Worm (Caenorhabditis elegans) whole organism, L2 larva: ENCODE measurements around the gene dnj-18.

Experiments
- C34F6.9 ChIP-seq: fragments of 150-350 bp; optimal IDR thresholded peaks from 2 replicates; lab custom pipeline; 2014; ENCODE audit warnings: missing biosample characterization, missing genetic modification characterization
- F13H6.1 ChIP-seq: sonication (generic microtip); optimal IDR thresholded peaks from 2 replicates; lab custom pipeline; 2016; ENCODE audit warnings: missing genetic modification characterization, missing compliant biosample characterization
- Y55F3AM.14 ChIP-seq: fragments of 200-800 bp; sonication (Bioruptor generic); optimal IDR thresholded peaks from 2 replicates; lab custom pipeline; 2018; ENCODE audit warnings: mild to moderate bottlenecking, missing genetic modification characterization, missing compliant biosample characterization
- ZK546.5 ChIP-seq: sonication (generic microtip); optimal IDR thresholded peaks from 2 replicates; lab custom pipeline; 2017; ENCODE audit warnings: missing biosample characterization, missing genetic modification characterization
- aly-2 ChIP-seq: fragments of 150-350 bp; optimal IDR thresholded peaks from 2 replicates; lab custom pipeline; 2014; ENCODE audit warnings: missing biosample characterization, missing genetic modification characterization
- ama-1 ChIP-seq: fragments of 150-350 bp; optimal IDR thresholded peaks from 2 replicates; lab custom pipeline; 2018; ENCODE audit warnings: inconsistent platforms
- blmp-1 ChIP-seq: sonication (generic microtip); optimal IDR thresholded peaks from 2 replicates; lab custom pipeline; 2017; ENCODE audit warnings: missing genetic modification characterization, mild to moderate bottlenecking, missing compliant biosample characterization, antibody characterized with exemption, moderate library complexity; ENCODE audit not compliant: insufficient read depth
- ceh-82 ChIP-seq: fragments of 150-350 bp; optimal IDR thresholded peaks from 2 replicates; lab custom pipeline; 2014; ENCODE audit warnings: missing biosample characterization, missing genetic modification characterization
- crh-2 ChIP-seq: sonication (generic microtip); optimal IDR thresholded peaks from 2 replicates; lab custom pipeline; 2017; ENCODE audit warnings: missing biosample characterization, missing genetic modification characterization
- egl-27 ChIP-seq: sonication (generic microtip); optimal IDR thresholded peaks from 3 replicates; lab custom pipeline; 2017; ENCODE audit warnings: missing biosample characterization, missing genetic modification reagents, missing genetic modification characterization
- elt-1 ChIP-seq: fragments of 150-350 bp; optimal IDR thresholded peaks from 2 replicates; lab custom pipeline; 2014; ENCODE audit warnings: missing biosample characterization, missing genetic modification characterization
- fos-1 ChIP-seq: fragments of 150-350 bp; optimal IDR thresholded peaks from 2 replicates; lab custom pipeline; 2014; ENCODE audit warnings: missing biosample characterization, missing genetic modification characterization
- gmeb-1 ChIP-seq: fragments of 150-350 bp; optimal IDR thresholded peaks from 2 replicates; lab custom pipeline; 2014; ENCODE audit warnings: missing biosample characterization, missing genetic modification characterization
- lin-11 ChIP-seq: fragments of 150-350 bp; sonication (generic microtip); optimal IDR thresholded peaks from 2 replicates; lab custom pipeline; 2014; ENCODE audit warnings: missing biosample characterization, missing genetic modification characterization, inconsistent platforms, mixed read lengths
- lin-13 ChIP-seq: fragments of 150-350 bp; optimal IDR thresholded peaks from 2 replicates; lab custom pipeline; 2014; ENCODE audit warnings: missing biosample characterization, missing genetic modification reagents, missing genetic modification characterization
- lsy-2 ChIP-seq, 2 experiments: fragments of 150-350 bp in 1 of 2; sonication (generic microtip) in 1 of 2; optimal IDR thresholded peaks; 2 replicates each; lab custom pipeline; 2014 to 2017; ENCODE audit warnings: missing biosample characterization in 2 of 2, missing genetic modification characterization in 2 of 2
- mab-5 ChIP-seq: fragments of 150-350 bp; optimal IDR thresholded peaks from 2 replicates; lab custom pipeline; 2014; ENCODE audit warnings: missing biosample characterization, missing genetic modification characterization
- mdl-1 ChIP-seq, 2 experiments: fragments of 150-350 bp in 1 of 2; sonication (generic microtip) in 1 of 2; optimal IDR thresholded peaks; 2 replicates each; lab custom pipeline; 2017; ENCODE audit warnings: missing biosample characterization in 2 of 2, missing genetic modification characterization in 2 of 2
- nhr-11 ChIP-seq: fragments of 150-350 bp; optimal IDR thresholded peaks from 2 replicates; lab custom pipeline; 2014; ENCODE audit warnings: missing biosample characterization, missing genetic modification characterization
- nhr-129 ChIP-seq: fragments of 150-350 bp; optimal IDR thresholded peaks from 2 replicates; lab custom pipeline; 2014; ENCODE audit warnings: missing biosample characterization, missing genetic modification characterization
- nhr-21 ChIP-seq: fragments of 150-350 bp; optimal IDR thresholded peaks from 2 replicates; lab custom pipeline; 2014; ENCODE audit warnings: missing biosample characterization, missing genetic modification characterization
- nhr-23 ChIP-seq: fragments of 150-350 bp; optimal IDR thresholded peaks from 2 replicates; lab custom pipeline; 2014; ENCODE audit warnings: missing biosample characterization, missing genetic modification reagents, missing genetic modification characterization
- nhr-237 ChIP-seq: fragments of 150-350 bp; optimal IDR thresholded peaks from 2 replicates; lab custom pipeline; 2014; ENCODE audit warnings: missing biosample characterization, missing genetic modification characterization
- nhr-25 ChIP-seq: fragments of 150-350 bp; sonication (generic microtip); optimal IDR thresholded peaks from 3 replicates; lab custom pipeline; 2014; ENCODE audit warnings: missing biosample characterization, missing genetic modification characterization
- nhr-6 ChIP-seq: fragments of 150-350 bp; optimal IDR thresholded peaks from 2 replicates; lab custom pipeline; 2014; ENCODE audit warnings: missing biosample characterization, missing genetic modification characterization
- nhr-77 ChIP-seq: fragments of 150-350 bp; optimal IDR thresholded peaks from 2 replicates; lab custom pipeline; 2014; ENCODE audit warnings: missing biosample characterization, missing genetic modification characterization
- peb-1 ChIP-seq: fragments of 150-350 bp; optimal IDR thresholded peaks from 2 replicates; lab custom pipeline; 2014; ENCODE audit warnings: missing biosample characterization, missing genetic modification characterization
- sem-4 ChIP-seq: fragments of 150-350 bp; optimal IDR thresholded peaks from 2 replicates; lab custom pipeline; 2014; ENCODE audit warnings: missing biosample characterization, missing genetic modification reagents, missing genetic modification characterization
- skn-1 ChIP-seq: sonication (generic microtip); optimal IDR thresholded peaks from 2 replicates; lab custom pipeline; 2017; ENCODE audit warnings: missing biosample characterization, missing genetic modification characterization
- sma-3 ChIP-seq: sonication (generic microtip); optimal IDR thresholded peaks from 2 replicates; lab custom pipeline; 2016; ENCODE audit warnings: missing genetic modification reagents, missing genetic modification characterization, missing compliant biosample characterization
- sma-9 ChIP-seq, 2 experiments: fragments of 150-350 bp in 1 of 2; sonication (generic microtip) in 1 of 2; optimal IDR thresholded peaks; 2 replicates each; lab custom pipeline; 2014 to 2016; ENCODE audit warnings: missing genetic modification characterization in 2 of 2, mild to moderate bottlenecking in 1 of 2, missing biosample characterization in 1 of 2, missing compliant biosample characterization in 1 of 2, missing genetic modification reagents in 1 of 2, moderate library complexity in 1 of 2
- snpc-4 ChIP-seq: fragments of 150-350 bp; optimal IDR thresholded peaks from 2 replicates; lab custom pipeline; 2014; ENCODE audit warnings: missing biosample characterization, missing genetic modification characterization
- unc-39 ChIP-seq: fragments of 150-350 bp; optimal IDR thresholded peaks from 2 replicates; lab custom pipeline; 2014; ENCODE audit warnings: missing biosample characterization, missing genetic modification characterization
- unc-55 ChIP-seq: fragments of 150-350 bp; sonication (generic microtip); optimal IDR thresholded peaks from 3 replicates; lab custom pipeline; 2014; ENCODE audit warnings: missing biosample characterization, missing genetic modification reagents, missing genetic modification characterization
- unc-62 ChIP-seq: fragments of 150-350 bp; optimal IDR thresholded peaks from 2 replicates; lab custom pipeline; 2014; ENCODE audit warnings: missing biosample characterization, missing genetic modification reagents, missing genetic modification characterization
- zag-1 ChIP-seq: fragments of 150-350 bp; optimal IDR thresholded peaks from 2 replicates; lab custom pipeline; 2014; ENCODE audit warnings: missing biosample characterization, missing genetic modification characterization
- ztf-1 ChIP-seq: fragments of 200-800 bp; sonication (Bioruptor generic); conservative IDR thresholded peaks from 2 replicates; pipeline ENCODE4 v1.3.6; 2022; ENCODE audit warnings: missing genetic modification characterization, missing compliant biosample characterization
- ztf-11 ChIP-seq: sonication (generic microtip); optimal IDR thresholded peaks from 2 replicates; lab custom pipeline; 2017; ENCODE audit warnings: missing biosample characterization, missing genetic modification characterization
- ztf-4 ChIP-seq: fragments of 150-350 bp; optimal IDR thresholded peaks from 2 replicates; lab custom pipeline; 2014; ENCODE audit warnings: missing biosample characterization, missing genetic modification characterization

The dnj-18 gene

ce11 chrIII:4649811-4650544, 47.9 kb upstream of the dnj-18 start, which contains the start of gene ppm-2:
Gene ppm-2, plus strand, starts transcription at chrIII:4650494.
- no peak for TF ChIP-seq mdl-1 (tag; optimal IDR thresholded peaks at IDR 0.05; lab: Kevin White, UChicago)
- TF ChIP-seq sma-9 (GFP tag; optimal IDR thresholded peaks at IDR 0.05; lab: Kevin White, UChicago): peak; percentile 64
- no peak for TF ChIP-seq sma-9 (tag; optimal IDR thresholded peaks at IDR 0.05; lab: Kevin White, UChicago)
- TF ChIP-seq gmeb-1 (tag; lab: Kevin White, UChicago): peak; percentile 52
- TF ChIP-seq ama-1: peak; percentile 36
- no peak for TF ChIP-seq nhr-129 (tag; lab: Kevin White, UChicago)
- TF ChIP-seq sma-3 (GFP tag; lab: Kevin White, UChicago): peak; percentile 0
- TF ChIP-seq ztf-4 (tag; lab: Kevin White, UChicago): peak; percentile 7
- peak; percentile 35 for TF ChIP-seq fos-1 (tag; lab: Kevin White, UChicago)

ce11 chrIII:4653374-4653773, 44.5 kb upstream of the dnj-18 start:
- TF ChIP-seq lsy-2 (tag; optimal IDR thresholded peaks at IDR 0.05; lab: Kevin White, UChicago) (no peak), ama-1 (no peak), sem-4 (tag; lab: Kevin White, UChicago) (no peak)

DNA sequence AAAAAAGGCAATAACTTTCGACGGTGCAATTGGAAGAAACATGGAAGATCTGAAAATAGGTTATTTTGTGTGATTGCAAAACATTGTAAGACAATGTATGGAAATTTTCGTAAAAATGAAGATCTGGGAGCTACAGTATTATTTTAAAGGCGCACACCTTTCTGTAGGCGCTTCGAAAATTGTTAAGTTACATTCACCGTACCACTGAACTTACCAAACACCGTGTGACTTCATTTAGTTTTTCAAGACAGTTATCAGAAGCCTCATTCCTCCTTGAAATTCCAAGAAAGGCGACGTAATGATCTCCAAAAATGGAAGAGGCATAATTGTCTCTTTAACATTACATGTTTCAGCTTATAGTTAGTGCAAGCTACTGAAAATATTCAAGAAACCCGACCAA, 44.0 kb upstream of the dnj-18 start:
- peak; percentile 17 for TF ChIP-seq ztf-4 (tag; lab: Kevin White, UChicago)
- TF ChIP-seq sma-9 (GFP tag; optimal IDR thresholded peaks at IDR 0.05; lab: Kevin White, UChicago): no peak
- TF ChIP-seq sma-9 (tag; optimal IDR thresholded peaks at IDR 0.05; lab: Kevin White, UChicago): no peak

DNA sequence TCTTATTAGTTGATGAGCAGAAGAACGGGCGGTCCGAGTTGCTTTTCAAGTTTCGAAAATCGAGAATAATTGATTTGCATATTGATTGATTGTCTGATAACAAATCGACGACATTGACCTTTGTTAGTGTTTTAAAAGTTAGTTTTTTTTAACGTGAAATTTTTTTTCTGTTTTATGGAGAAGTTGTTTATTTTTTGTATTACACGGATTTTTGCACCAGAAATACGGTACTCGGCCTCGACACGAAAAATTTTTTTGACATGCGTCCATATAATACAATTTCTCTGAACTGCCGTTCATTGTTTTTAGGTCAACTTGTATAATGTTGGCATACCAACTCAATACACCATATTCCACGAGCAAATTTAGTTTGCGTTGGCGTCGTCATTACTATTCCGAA, 42.5 kb upstream of the dnj-18 start, which contains the start of gene T23F11.2:
Gene T23F11.2 (minus strand): TSS at position 101 of the 400 bp plus-strand sequence.
- no peak for TF ChIP-seq ceh-82
- no peak for TF ChIP-seq nhr-129 (tag; lab: Kevin White, UChicago)
- TF ChIP-seq aly-2 (tag; lab: Kevin White, UChicago): no peak
- no peak for TF ChIP-seq nhr-11
- no peak for TF ChIP-seq sma-9 (GFP tag; optimal IDR thresholded peaks at IDR 0.05; lab: Kevin White, UChicago)
- no peak for TF ChIP-seq sma-9 (tag; optimal IDR thresholded peaks at IDR 0.05; lab: Kevin White, UChicago)
- TF ChIP-seq snpc-4 (tag; lab: Kevin White, UChicago): no peak
- TF ChIP-seq zag-1: no peak
- no peak for TF ChIP-seq peb-1 (tag; lab: Kevin White, UChicago)
- TF ChIP-seq mab-5 (tag; lab: Kevin White, UChicago): no peak
- no peak for TF ChIP-seq ztf-4 (tag; lab: Kevin White, UChicago)
- TF ChIP-seq nhr-21 (tag; lab: Kevin White, UChicago): no peak
- no peak for TF ChIP-seq blmp-1 (tag; lab: Kevin White, UChicago)
- TF ChIP-seq nhr-6 (tag; lab: Kevin White, UChicago): no peak
- TF ChIP-seq fos-1 (tag; lab: Kevin White, UChicago): no peak
- TF ChIP-seq Y55F3AM.14 (GFP tag; lab: Kevin White, UChicago): no peak
- TF ChIP-seq ztf-1 (GFP tag; lab: Robert Waterston, UW): no peak
- no peak for TF ChIP-seq lin-13
- no peak for TF ChIP-seq nhr-25 (tag; lab: Kevin White, UChicago)
- no peak for TF ChIP-seq nhr-23
- TF ChIP-seq crh-2 (tag; lab: Kevin White, UChicago): no peak

DNA sequence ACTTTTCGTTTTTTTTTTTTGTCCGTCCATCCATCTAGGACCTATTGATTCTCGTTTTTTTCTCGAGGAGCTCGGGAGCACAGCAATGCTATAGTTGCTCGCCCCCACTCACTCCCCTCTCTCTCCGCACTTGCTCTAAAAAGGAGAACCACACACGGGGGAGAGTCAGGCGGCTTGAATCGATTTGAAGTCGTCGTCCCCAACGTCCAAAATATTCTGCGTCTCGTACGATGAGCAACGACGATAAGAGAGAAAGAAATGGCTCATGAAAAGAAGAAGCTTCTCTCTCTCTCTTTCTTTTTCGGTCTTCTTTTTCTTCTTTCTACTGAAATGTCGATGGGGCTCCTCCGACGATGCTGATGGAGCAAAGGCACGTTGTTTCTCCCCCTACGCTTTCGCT, 41.5 kb upstream of the dnj-18 start:
- TF ChIP-seq unc-55 (GFP tag; lab: Kevin White, UChicago) (peak; percentile 91), crh-2 (tag; lab: Kevin White, UChicago) (peak; percentile 72), skn-1 (tag; lab: Kevin White, UChicago) (no peak), elt-1 (tag; lab: Kevin White, UChicago) (no peak), mab-5 (tag; lab: Kevin White, UChicago) (peak; percentile 40), unc-62 (GFP tag; lab: Kevin White, UChicago) (no peak), nhr-129 (tag; lab: Kevin White, UChicago) (peak; percentile 68), nhr-77 (tag; lab: Kevin White, UChicago) (no peak), nhr-237 (tag; lab: Kevin White, UChicago) (no peak), lin-11 (peak; percentile 70), egl-27 (peak; percentile 45), C34F6.9 (peak; percentile 83), sem-4 (tag; lab: Kevin White, UChicago) (peak; percentile 42), Y55F3AM.14 (GFP tag; lab: Kevin White, UChicago) (peak; percentile 69), ceh-82 (no peak), lsy-2 (tag; optimal IDR thresholded peaks at IDR 0.05; lab: Kevin White, UChicago) (peak; percentile 55 to 70), lin-13 (peak; percentile 36), nhr-23 (no peak), zag-1 (peak; percentile 88), sma-3 (GFP tag; lab: Kevin White, UChicago) (no peak), mdl-1 (tag; optimal IDR thresholded peaks at IDR 0.05; lab: Kevin White, UChicago) (peak in 1 of 2 experiments; percentile 32), snpc-4 (tag; lab: Kevin White, UChicago) (peak; percentile 28), fos-1 (tag; lab: Kevin White, UChicago) (no peak), unc-39 (tag; lab: Kevin White, UChicago) (no peak), F13H6.1 (tag; lab: Kevin White, UChicago) (peak; percentile 63), sma-9 (GFP tag; optimal IDR thresholded peaks at IDR 0.05; lab: Kevin White, UChicago) (peak; percentile 35), sma-9 (tag; optimal IDR thresholded peaks at IDR 0.05; lab: Kevin White, UChicago) (no peak), nhr-21 (tag; lab: Kevin White, UChicago) (no peak), ztf-11 (tag; lab: Kevin White, UChicago) (no peak), ztf-4 (tag; lab: Kevin White, UChicago) (no peak), ZK546.5 (tag; lab: Kevin White, UChicago) (no peak)
